Worm (Caenorhabditis elegans) whole organism, late embryonic: ENCODE data around the gene M7.12.

Source experiments
- ama-1 ChIP-seq: fragments of 150-350 bp; optimal IDR thresholded peaks from 2 replicates; lab custom pipeline; 2014
- ceh-45 ChIP-seq: fragments of 200-800 bp; sonication (Bioruptor generic); IDR thresholded peaks from 2 replicates; pipeline ENCODE4 v1.3.6; 2022; ENCODE audit warnings: missing genetic modification reagents, missing genetic modification characterization, missing compliant biosample characterization
- fax-1 ChIP-seq: sonication (generic microtip); optimal IDR thresholded peaks from 2 replicates; lab custom pipeline; 2016; ENCODE audit warnings: missing genotype, missing genetic modification characterization, missing compliant biosample characterization
- gmeb-2 ChIP-seq: sonication (generic microtip); optimal IDR thresholded peaks from 2 replicates; lab custom pipeline; 2016; ENCODE audit warnings: missing genetic modification characterization, inconsistent platforms, missing compliant biosample characterization
- hlh-30 ChIP-seq: sonication (generic microtip); optimal IDR thresholded peaks from 2 replicates; lab custom pipeline; 2017; ENCODE audit warnings: antibody characterized with exemption, missing genetic modification characterization, missing compliant biosample characterization; ENCODE audit not compliant: insufficient read depth
- nfya-1 ChIP-seq: sonication (generic microtip); optimal IDR thresholded peaks from 2 replicates; lab custom pipeline; 2017; ENCODE audit warnings: missing genetic modification characterization, mild to moderate bottlenecking, missing compliant biosample characterization, antibody characterized with exemption, moderate library complexity
- nhr-11 ChIP-seq: fragments of 150-350 bp; optimal IDR thresholded peaks from 2 replicates; lab custom pipeline; 2014; ENCODE audit warnings: missing biosample characterization, missing genetic modification characterization
- pha-4 ChIP-seq: fragments of 150-350 bp; optimal IDR thresholded peaks from 2 replicates; lab custom pipeline; 2018; ENCODE audit warnings: missing biosample characterization, missing genetic modification reagents, missing genetic modification characterization
- rnt-1 ChIP-seq: sonication (generic microtip); optimal IDR thresholded peaks from 2 replicates; lab custom pipeline; 2016; ENCODE audit warnings: missing genetic modification characterization, missing compliant biosample characterization
- ttx-3 ChIP-seq: sonication (generic microtip); optimal IDR thresholded peaks from 2 replicates; lab custom pipeline; 2016; ENCODE audit warnings: missing genetic modification reagents, missing genetic modification characterization, missing compliant biosample characterization

DNA sequence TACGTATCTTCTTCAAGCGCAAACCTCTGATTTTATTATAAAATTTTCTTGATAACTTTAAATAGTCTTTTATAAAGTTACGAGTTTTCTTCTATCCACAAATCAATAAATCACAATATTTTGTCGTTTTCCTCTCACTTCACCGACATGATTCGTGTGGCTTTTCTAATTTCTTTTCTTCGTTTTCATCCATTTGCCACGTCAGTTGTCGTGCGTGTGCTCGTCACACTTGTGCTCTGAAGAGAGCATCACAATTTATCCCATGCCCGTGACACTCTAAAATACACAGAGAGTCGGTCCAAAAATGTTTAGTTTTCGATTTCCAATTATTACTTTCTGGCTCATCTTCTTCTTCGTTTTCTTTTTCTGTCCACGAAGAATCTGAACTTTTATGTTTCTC lies 14.1 kb upstream of the M7.12 start:
- TF ChIP-seq ama-1 (lab: Kevin White, UChicago) (no peak), ttx-3 (tag; lab: Kevin White, UChicago) (no peak), fax-1 (no peak), nhr-11 (tag; lab: Kevin White, UChicago) (no peak), ceh-45 (GFP tag; lab: Robert Waterston, UW) (no peak), nfya-1 (tag; lab: Kevin White, UChicago) (no peak), hlh-30 (no peak), pha-4 (tag; lab: Kevin White, UChicago) (no peak), rnt-1 (tag; lab: Kevin White, UChicago) (no peak), gmeb-2 (tag; lab: Kevin White, UChicago) (no peak)
